Worm (Caenorhabditis elegans) whole organism, midembryonic: ENCODE data around the gene gcy-22.

ENCODE experiments used
- T22C8.4 ChIP-seq: fragments of 200-800 bp; sonication (Bioruptor generic); IDR thresholded peaks from 2 replicates; pipeline ENCODE4 v1.3.6; 2022; ENCODE audit warnings: missing genetic modification characterization, missing compliant biosample characterization
- cog-1 ChIP-seq: sonication (generic microtip); optimal IDR thresholded peaks from 2 replicates; lab custom pipeline; 2016; ENCODE audit warnings: missing genetic modification characterization, missing compliant biosample characterization
- flt-1 ChIP-seq: fragments of 200-800 bp; sonication (Bioruptor generic); IDR thresholded peaks from 2 replicates; pipeline ENCODE4 v1.3.6; 2022; ENCODE audit warnings: missing genetic modification characterization, missing compliant biosample characterization
- klf-2 ChIP-seq: fragments of 200-800 bp; sonication (Bioruptor generic); conservative IDR thresholded peaks from 2 replicates; pipeline ENCODE4 v1.3.6; 2022; ENCODE audit warnings: missing genetic modification reagents, missing genetic modification characterization, missing compliant biosample characterization
- med-1 ChIP-seq: sonication (generic microtip); optimal IDR thresholded peaks from 2 replicates; lab custom pipeline; 2017; ENCODE audit warnings: missing genetic modification characterization, mild to moderate bottlenecking, missing compliant biosample characterization, antibody characterized with exemption, missing genetic modification reagents; ENCODE audit not compliant: insufficient read depth
- ref-1 ChIP-seq: fragments of 200-800 bp; sonication (Bioruptor generic); conservative IDR thresholded peaks from 2 replicates; pipeline ENCODE4 v1.3.6; 2022; ENCODE audit warnings: missing genetic modification reagents, missing genetic modification characterization, missing compliant biosample characterization
- tab-1 ChIP-seq: fragments of 200-800 bp; sonication (Bioruptor generic); IDR thresholded peaks from 2 replicates; pipeline ENCODE4 v1.3.6; 2022; ENCODE audit warnings: missing genetic modification characterization, missing compliant biosample characterization
- ztf-23 ChIP-seq: fragments of 200-800 bp; sonication (Bioruptor generic); IDR thresholded peaks from 2 replicates; pipeline ENCODE4 v1.3.6; 2022; ENCODE audit warnings: missing genetic modification reagents, missing genetic modification characterization, missing compliant biosample characterization
- ztf-29 ChIP-seq: fragments of 200-800 bp; sonication (Bioruptor generic); IDR thresholded peaks from 2 replicates; pipeline ENCODE4 v1.3.6; 2022; ENCODE audit warnings: missing genetic modification reagents, missing genetic modification characterization, missing compliant biosample characterization

Gene gcy-22

ce11 chrV:20824962-20825609 is at the start of gene gcy-22, which contains the start of gene grl-14:
TSS of gene gcy-22 (minus strand) at chrV:20825062.
TSS of gene grl-14 (plus strand) at chrV:20825559.
- TF ChIP-seq med-1 (GFP tag; lab: Kevin White, UChicago) (no peak), cog-1 (tag; lab: Kevin White, UChicago) (no peak), ztf-29 (GFP tag; lab: Robert Waterston, UW) (no peak), T22C8.4 (GFP tag; lab: Robert Waterston, UW) (no peak), tab-1 (GFP tag; lab: Robert Waterston, UW) (no peak)

ce11 chrV:20873144-20873543 is 48.3 kb upstream of the gcy-22 start:
- TF ChIP-seq tab-1 (GFP tag; lab: Robert Waterston, UW) (no peak), ztf-29 (GFP tag; lab: Robert Waterston, UW) (no peak), flt-1 (GFP tag; lab: Robert Waterston, UW) (no peak), med-1 (GFP tag; lab: Kevin White, UChicago) (no peak), cog-1 (tag; lab: Kevin White, UChicago) (no peak), T22C8.4 (GFP tag; lab: Robert Waterston, UW) (no peak), ztf-23 (GFP tag; lab: Robert Waterston, UW) (no peak), klf-2 (no peak)

- no peak for TF ChIP-seq klf-2
- no peak for TF ChIP-seq T22C8.4 (GFP tag; lab: Robert Waterston, UW)
- TF ChIP-seq flt-1 (GFP tag; lab: Robert Waterston, UW), result no peak
- no peak for TF ChIP-seq tab-1 (GFP tag; lab: Robert Waterston, UW)
- no peak for TF ChIP-seq cog-1 (tag; lab: Kevin White, UChicago)
- no peak for TF ChIP-seq med-1 (GFP tag; lab: Kevin White, UChicago)
- TF ChIP-seq ztf-23 (GFP tag; lab: Robert Waterston, UW), result no peak
- TF ChIP-seq ztf-29 (GFP tag; lab: Robert Waterston, UW), result no peak
- no peak for TF ChIP-seq ref-1 (GFP tag; lab: Robert Waterston, UW)
Observed at ce11 chrV:20871194-20871593, 46.3 kb upstream of the gcy-22 start.

- TF ChIP-seq klf-2 (no peak), cog-1 (tag; lab: Kevin White, UChicago) (no peak), ref-1 (GFP tag; lab: Robert Waterston, UW) (no peak), tab-1 (GFP tag; lab: Robert Waterston, UW) (no peak)
Observed at ce11 chrV:20870633-20871032, 45.8 kb upstream of the gcy-22 start.

- TF ChIP-seq tab-1 (GFP tag; lab: Robert Waterston, UW) (no peak), klf-2 (no peak), med-1 (GFP tag; lab: Kevin White, UChicago) (no peak), ztf-29 (GFP tag; lab: Robert Waterston, UW) (no peak), ztf-23 (GFP tag; lab: Robert Waterston, UW) (no peak), ref-1 (GFP tag; lab: Robert Waterston, UW) (no peak), T22C8.4 (GFP tag; lab: Robert Waterston, UW) (no peak), cog-1 (tag; lab: Kevin White, UChicago) (no peak), flt-1 (GFP tag; lab: Robert Waterston, UW) (no peak)
Observed at ce11 chrV:20868329-20868728, 43.5 kb upstream of the gcy-22 start, which contains the start of gene F31D4.8. TSS of gene F31D4.8 (minus strand) at chrV:20868429.

ce11 chrV:20866406-20866805 is 41.5 kb upstream of the gcy-22 start:
- TF ChIP-seq ztf-29 (GFP tag; lab: Robert Waterston, UW) (no peak), tab-1 (GFP tag; lab: Robert Waterston, UW) (no peak), ref-1 (GFP tag; lab: Robert Waterston, UW) (no peak), med-1 (GFP tag; lab: Kevin White, UChicago) (no peak), flt-1 (GFP tag; lab: Robert Waterston, UW) (no peak), ztf-23 (GFP tag; lab: Robert Waterston, UW) (no peak), cog-1 (tag; lab: Kevin White, UChicago) (no peak), T22C8.4 (GFP tag; lab: Robert Waterston, UW) (no peak), klf-2 (no peak)

ce11 chrV:20862681-20863080 is 37.8 kb upstream of the gcy-22 start, which contains the start of gene twk-35:
TSS of gene twk-35 (plus strand) at chrV:20862981.
- no peak for TF ChIP-seq ztf-23 (GFP tag; lab: Robert Waterston, UW)
- TF ChIP-seq ref-1 (GFP tag; lab: Robert Waterston, UW), result no peak
- TF ChIP-seq T22C8.4 (GFP tag; lab: Robert Waterston, UW), result no peak
- no peak for TF ChIP-seq flt-1 (GFP tag; lab: Robert Waterston, UW)
- TF ChIP-seq med-1 (GFP tag; lab: Kevin White, UChicago), result no peak
- TF ChIP-seq cog-1 (tag; lab: Kevin White, UChicago), result no peak
- TF ChIP-seq tab-1 (GFP tag; lab: Robert Waterston, UW), result no peak
- TF ChIP-seq klf-2, result no peak
- TF ChIP-seq ztf-29 (GFP tag; lab: Robert Waterston, UW), result no peak

- TF ChIP-seq tab-1 (GFP tag; lab: Robert Waterston, UW), result no peak
- no peak for TF ChIP-seq ref-1 (GFP tag; lab: Robert Waterston, UW)
- no peak for TF ChIP-seq ztf-29 (GFP tag; lab: Robert Waterston, UW)
- TF ChIP-seq ztf-23 (GFP tag; lab: Robert Waterston, UW), result no peak
- no peak for TF ChIP-seq T22C8.4 (GFP tag; lab: Robert Waterston, UW)
- no peak for TF ChIP-seq cog-1 (tag; lab: Kevin White, UChicago)
- TF ChIP-seq flt-1 (GFP tag; lab: Robert Waterston, UW), result no peak
- no peak for TF ChIP-seq klf-2
- no peak for TF ChIP-seq med-1 (GFP tag; lab: Kevin White, UChicago)
Observed at ce11 chrV:20861080-20861479, 36.2 kb upstream of the gcy-22 start, which contains the start of gene try-4. TSS of gene try-4 (minus strand) at chrV:20861153.

ce11 chrV:20853581-20854161 is 28.8 kb upstream of the gcy-22 start, which contains the start of gene F31D4.5:
TSS of gene F31D4.5 (plus strand) at chrV:20854071.
- TF ChIP-seq ref-1 (GFP tag; lab: Robert Waterston, UW) (no peak), flt-1 (GFP tag; lab: Robert Waterston, UW) (no peak), med-1 (GFP tag; lab: Kevin White, UChicago) (no peak), klf-2 (no peak), tab-1 (GFP tag; lab: Robert Waterston, UW) (no peak), ztf-23 (GFP tag; lab: Robert Waterston, UW) (no peak), T22C8.4 (GFP tag; lab: Robert Waterston, UW) (no peak), cog-1 (tag; lab: Kevin White, UChicago) (no peak), ztf-29 (GFP tag; lab: Robert Waterston, UW) (no peak)
